Worm (Caenorhabditis elegans) whole organism, L1 larva: ENCODE results near the gene vgln-1.

Experiments
- C04F5.9 ChIP-seq: sonication (generic microtip); optimal IDR thresholded peaks from 2 replicates; lab custom pipeline; 2016; ENCODE audit warnings: missing genetic modification characterization, missing compliant biosample characterization
- C16A3.4 ChIP-seq: fragments of 150-350 bp; optimal IDR thresholded peaks from 2 replicates; lab custom pipeline; 2014; ENCODE audit warnings: missing biosample characterization, missing genetic modification characterization
- F16B12.6 ChIP-seq: fragments of 150-350 bp; optimal IDR thresholded peaks from 2 replicates; lab custom pipeline; 2014; ENCODE audit warnings: missing biosample characterization, missing genetic modification characterization
- Y116A8C.19 ChIP-seq: sonication (generic microtip); optimal IDR thresholded peaks from 2 replicates; lab custom pipeline; 2016; ENCODE audit warnings: missing compliant biosample characterization, missing genetic modification characterization, borderline replicate concordance
- alr-1 ChIP-seq: fragments of 200-800 bp; sonication (Bioruptor generic); optimal IDR thresholded peaks from 2 replicates; lab custom pipeline; 2018; ENCODE audit warnings: borderline replicate concordance, mild to moderate bottlenecking, missing genetic modification characterization, missing compliant biosample characterization
- aly-2 ChIP-seq: fragments of 150-350 bp; optimal IDR thresholded peaks from 2 replicates; lab custom pipeline; 2014; ENCODE audit warnings: missing biosample characterization, missing genetic modification characterization
- ama-1 ChIP-seq: fragments of 150-350 bp; optimal IDR thresholded peaks from 2 replicates; lab custom pipeline; 2014
- blmp-1 ChIP-seq: fragments of 150-350 bp; optimal IDR thresholded peaks from 2 replicates; lab custom pipeline; 2014; ENCODE audit warnings: missing biosample characterization, missing genetic modification characterization
- ceh-63 ChIP-seq: fragments of 200-800 bp; sonication (Bioruptor generic); optimal IDR thresholded peaks from 2 replicates; lab custom pipeline; 2018; ENCODE audit warnings: mild to moderate bottlenecking, missing genetic modification characterization, missing compliant biosample characterization
- ceh-8 ChIP-seq: fragments of 200-800 bp; sonication (Bioruptor generic); optimal IDR thresholded peaks from 2 replicates; lab custom pipeline; 2018; ENCODE audit warnings: mild to moderate bottlenecking, missing genetic modification characterization, moderate library complexity, missing compliant biosample characterization
- ceh-82 ChIP-seq, 3 experiments: fragments of 150-350 bp in 1 of 3; sonication (generic microtip) in 2 of 3; optimal IDR thresholded peaks; 2 replicates each; lab custom pipeline; 2014 to 2017; ENCODE audit warnings: missing biosample characterization in 3 of 3, missing genetic modification characterization in 3 of 3
- ceh-90 ChIP-seq: sonication (generic microtip); optimal IDR thresholded peaks from 2 replicates; lab custom pipeline; 2016; ENCODE audit warnings: missing genetic modification characterization, missing compliant biosample characterization
- dpl-1 ChIP-seq, 3 experiments: fragments of 150-350 bp in 2 of 3; sonication (generic microtip) in 1 of 3; optimal IDR thresholded peaks; 2 replicates each; lab custom pipeline; 2014 to 2017; ENCODE audit warnings: missing biosample characterization in 3 of 3, missing genetic modification characterization in 3 of 3, missing genetic modification reagents in 3 of 3
- efl-1 ChIP-seq, 4 experiments: fragments of 150-350 bp; optimal IDR thresholded peaks in 3 of 4; peaks in 1 of 4; 1 replicate in 1 of 4; 2 replicates in 3 of 4; lab custom pipeline; 2014; ENCODE audit warnings: missing biosample characterization in 2 of 4, missing genetic modification characterization in 2 of 4, missing genetic modification reagents in 2 of 4
- egl-27 ChIP-seq, 2 experiments: fragments of 150-350 bp in 1 of 2; sonication (generic microtip); optimal IDR thresholded peaks; 3 replicates each; lab custom pipeline; 2017 to 2018; ENCODE audit warnings: missing biosample characterization in 2 of 2, missing genetic modification characterization in 2 of 2, missing genetic modification reagents in 2 of 2
- elt-2 ChIP-seq: sonication (generic microtip); optimal IDR thresholded peaks from 2 replicates; lab custom pipeline; 2016; ENCODE audit warnings: missing genetic modification characterization, mild to moderate bottlenecking, inconsistent platforms, missing compliant biosample characterization, missing genetic modification reagents
- fkh-4 ChIP-seq: sonication (generic microtip); optimal IDR thresholded peaks from 2 replicates; lab custom pipeline; 2016; ENCODE audit warnings: missing compliant biosample characterization, missing genetic modification characterization, borderline replicate concordance
- fkh-8 ChIP-seq: sonication (generic microtip); optimal IDR thresholded peaks from 2 replicates; lab custom pipeline; 2016; ENCODE audit warnings: mild to moderate bottlenecking, missing genetic modification characterization, missing compliant biosample characterization
- fos-1 ChIP-seq: fragments of 150-350 bp; optimal IDR thresholded peaks from 2 replicates; lab custom pipeline; 2014; ENCODE audit warnings: missing biosample characterization, missing genetic modification characterization
- hlh-4 ChIP-seq: sonication (generic microtip); optimal IDR thresholded peaks from 2 replicates; lab custom pipeline; 2016; ENCODE audit warnings: mild to moderate bottlenecking, missing genetic modification characterization, missing compliant biosample characterization
- isw-1 ChIP-seq: fragments of 200-800 bp; sonication (Bioruptor generic); IDR thresholded peaks from 2 replicates; pipeline ENCODE4 v1.3.6; 2022; ENCODE audit warnings: missing genetic modification characterization, missing compliant biosample characterization
- jun-1 ChIP-seq: fragments of 150-350 bp; optimal IDR thresholded peaks from 2 replicates; lab custom pipeline; 2014; ENCODE audit warnings: missing biosample characterization, missing genetic modification reagents, missing genetic modification characterization
- lin-14 ChIP-seq: fragments of 200-800 bp; sonication (Bioruptor generic); optimal IDR thresholded peaks from 2 replicates; lab custom pipeline; 2018; ENCODE audit warnings: mild to moderate bottlenecking, missing genetic modification characterization, moderate library complexity, missing compliant biosample characterization
- lin-35 ChIP-seq, 2 experiments: fragments of 150-350 bp; optimal IDR thresholded peaks; 2 replicates each; lab custom pipeline; 2014; ENCODE audit warnings: missing biosample characterization in 2 of 2, missing genetic modification characterization in 2 of 2, missing genetic modification reagents in 2 of 2
- lin-39 ChIP-seq: fragments of 150-350 bp; optimal IDR thresholded peaks from 2 replicates; lab custom pipeline; 2014; ENCODE audit warnings: missing biosample characterization, missing genetic modification reagents, missing genetic modification characterization
- lir-3 ChIP-seq: sonication (generic microtip); optimal IDR thresholded peaks from 2 replicates; lab custom pipeline; 2016; ENCODE audit warnings: mild to moderate bottlenecking, missing genetic modification characterization, moderate library complexity, missing compliant biosample characterization; ENCODE audit not compliant: poor library complexity
- lsy-2 ChIP-seq, 2 experiments: fragments of 150-350 bp; optimal IDR thresholded peaks; 2 replicates each; lab custom pipeline; 2014; ENCODE audit warnings: missing biosample characterization in 2 of 2, missing genetic modification characterization in 2 of 2
- mep-1 ChIP-seq: fragments of 150-350 bp; optimal IDR thresholded peaks from 2 replicates; lab custom pipeline; 2014; ENCODE audit warnings: missing biosample characterization, missing genetic modification characterization
- nhr-11 ChIP-seq: fragments of 150-350 bp; optimal IDR thresholded peaks from 2 replicates; lab custom pipeline; 2014; ENCODE audit warnings: missing biosample characterization, missing genetic modification characterization
- nhr-12 ChIP-seq: sonication (generic microtip); optimal IDR thresholded peaks from 2 replicates; lab custom pipeline; 2017; ENCODE audit warnings: missing biosample characterization, missing genetic modification characterization
- nhr-19 ChIP-seq: fragments of 200-800 bp; sonication (Bioruptor generic); conservative IDR thresholded peaks from 2 replicates; pipeline ENCODE4 v1.3.6; 2022; ENCODE audit warnings: missing genetic modification characterization, missing compliant biosample characterization
- nhr-20 ChIP-seq: sonication (generic microtip); optimal IDR thresholded peaks from 2 replicates; lab custom pipeline; 2016; ENCODE audit warnings: mild to moderate bottlenecking, missing genetic modification characterization, missing compliant biosample characterization
- nhr-47 ChIP-seq: sonication (generic microtip); optimal IDR thresholded peaks from 2 replicates; lab custom pipeline; 2016; ENCODE audit warnings: mild to moderate bottlenecking, missing genetic modification characterization, moderate library complexity, missing compliant biosample characterization
- nhr-76 ChIP-seq: sonication (generic microtip); optimal IDR thresholded peaks from 2 replicates; lab custom pipeline; 2017; ENCODE audit warnings: missing biosample characterization, missing genetic modification characterization
- nhr-84 ChIP-seq: sonication (generic microtip); optimal IDR thresholded peaks from 2 replicates; lab custom pipeline; 2017; ENCODE audit warnings: missing biosample characterization, missing genetic modification characterization
- nhr-90 ChIP-seq: sonication (generic microtip); optimal IDR thresholded peaks from 2 replicates; lab custom pipeline; 2016; ENCODE audit warnings: mild to moderate bottlenecking, missing genetic modification characterization, missing compliant biosample characterization; ENCODE audit not compliant: poor library complexity
- pax-3 ChIP-seq: fragments of 200-800 bp; sonication (Bioruptor generic); optimal IDR thresholded peaks from 2 replicates; lab custom pipeline; 2018; ENCODE audit warnings: mild to moderate bottlenecking, missing genetic modification characterization, moderate library complexity, missing compliant biosample characterization
- skn-1 ChIP-seq: fragments of 150-350 bp; optimal IDR thresholded peaks from 2 replicates; lab custom pipeline; 2014; ENCODE audit warnings: missing biosample characterization, missing genetic modification characterization
- snu-23 ChIP-seq: sonication (generic microtip); optimal IDR thresholded peaks from 2 replicates; lab custom pipeline; 2016; ENCODE audit warnings: missing genetic modification characterization, missing compliant biosample characterization
- sox-4 ChIP-seq: sonication (generic microtip); optimal IDR thresholded peaks from 2 replicates; lab custom pipeline; 2016; ENCODE audit warnings: missing genetic modification characterization, missing compliant biosample characterization
- sptf-1 ChIP-seq: fragments of 150-350 bp; optimal IDR thresholded peaks from 2 replicates; lab custom pipeline; 2014; ENCODE audit warnings: missing biosample characterization, missing genetic modification characterization
- swsn-7 ChIP-seq: sonication (generic microtip); optimal IDR thresholded peaks from 2 replicates; lab custom pipeline; 2016; ENCODE audit warnings: missing genetic modification characterization, missing compliant biosample characterization
- unc-30 ChIP-seq: sonication (generic microtip); optimal IDR thresholded peaks from 2 replicates; lab custom pipeline; 2017; ENCODE audit warnings: missing biosample characterization, missing genetic modification characterization
- unc-62 ChIP-seq: fragments of 150-350 bp; optimal IDR thresholded peaks from 2 replicates; lab custom pipeline; 2014; ENCODE audit warnings: missing biosample characterization, missing genetic modification reagents, missing genetic modification characterization
- unc-98 ChIP-seq: fragments of 200-800 bp; sonication (Bioruptor generic); IDR thresholded peaks from 2 replicates; pipeline ENCODE4 v1.3.6; 2022; ENCODE audit warnings: missing genetic modification characterization, missing compliant biosample characterization
- vab-15 ChIP-seq: sonication (generic microtip); optimal IDR thresholded peaks from 2 replicates; lab custom pipeline; 2017; ENCODE audit warnings: missing genotype, mild to moderate bottlenecking, missing genetic modification characterization, missing compliant biosample characterization
- xbp-1 ChIP-seq: sonication (generic microtip); optimal IDR thresholded peaks from 2 replicates; lab custom pipeline; 2016; ENCODE audit warnings: missing genetic modification characterization, missing compliant biosample characterization
- zag-1 ChIP-seq: fragments of 150-350 bp; optimal IDR thresholded peaks from 2 replicates; lab custom pipeline; 2014; ENCODE audit warnings: missing biosample characterization, missing genetic modification characterization
- ztf-4 ChIP-seq: fragments of 150-350 bp; optimal IDR thresholded peaks from 2 replicates; lab custom pipeline; 2014; ENCODE audit warnings: missing biosample characterization, missing genetic modification characterization

vgln-1 gene

ce11 chrII:9891031-9891689, at the start of gene vgln-1:
TSS of gene vgln-1 (minus strand) at chrII:9891081.
- TF ChIP-seq blmp-1 (tag; lab: Kevin White, UChicago) (peak; percentile 74), lin-14 (peak; percentile 59), efl-1 (optimal IDR thresholded peaks at IDR 0.05; lab: Kevin White, UChicago) (peak; percentile 5 to 23), efl-1 (GFP tag; optimal IDR thresholded peaks at IDR 0.05 in 1 of 2; lab: Kevin White, UChicago) (peak in 1 of 2 experiments; percentile 77), nhr-12 (tag; lab: Kevin White, UChicago) (no peak), lsy-2 (tag; optimal IDR thresholded peaks at IDR 0.05; lab: Kevin White, UChicago) (peak in 1 of 2 experiments; percentile 39), unc-30 (tag; lab: Kevin White, UChicago) (no peak)

ce11 chrII:9940430-9940829, 49.5 kb upstream of the vgln-1 start, which contains the start of gene ufd-3:
TSS of gene ufd-3 (plus strand) at chrII:9940753.
- TF ChIP-seq pax-3 (tag; lab: Kevin White, UChicago), result peak; percentile 90
- TF ChIP-seq fkh-4 (tag; lab: Kevin White, UChicago), result peak; percentile 90
- no peak for TF ChIP-seq egl-27 (tag; optimal IDR thresholded peaks at IDR 0.05; lab: Kevin White, UChicago)
- TF ChIP-seq nhr-19 (GFP tag; lab: Robert Waterston, UW), result peak; percentile 88
- peak; percentile 28 for TF ChIP-seq nhr-12 (tag; lab: Kevin White, UChicago)
- peak; percentile 73 for TF ChIP-seq lin-39 (tag; lab: Kevin White, UChicago)
- peak; percentile 73 for TF ChIP-seq fos-1 (tag; lab: Kevin White, UChicago)
- peak; percentile 89 for TF ChIP-seq nhr-11 (tag; lab: Kevin White, UChicago)
- no peak for TF ChIP-seq nhr-84 (tag; lab: Kevin White, UChicago)
- TF ChIP-seq lin-35 (GFP tag; optimal IDR thresholded peaks at IDR 0.05; lab: Kevin White, UChicago), result peak; percentile 99
- peak; percentile 95 to 98 (median 97) for TF ChIP-seq dpl-1 (GFP tag; optimal IDR thresholded peaks at IDR 0.05; lab: Kevin White, UChicago)
- peak; percentile 93 for TF ChIP-seq nhr-20 (tag; lab: Kevin White, UChicago)
- TF ChIP-seq swsn-7 (tag; lab: Kevin White, UChicago), result peak; percentile 91
- peak; percentile 93 for TF ChIP-seq nhr-90
- peak; percentile 63 for TF ChIP-seq hlh-4 (tag; lab: Kevin White, UChicago)
- no peak for TF ChIP-seq sptf-1 (tag; lab: Kevin White, UChicago)
- TF ChIP-seq ztf-4 (tag; lab: Kevin White, UChicago), result peak; percentile 47
- TF ChIP-seq ceh-63 (GFP tag; lab: Kevin White, UChicago), result no peak
- TF ChIP-seq aly-2 (tag; lab: Kevin White, UChicago), result peak; percentile 37
- TF ChIP-seq unc-98 (GFP tag; lab: Robert Waterston, UW), result peak; percentile 86
- peak; percentile 93 for TF ChIP-seq C16A3.4 (tag; lab: Kevin White, UChicago)
- TF ChIP-seq ceh-90 (tag; lab: Kevin White, UChicago), result peak; percentile 92
- TF ChIP-seq lir-3 (tag; lab: Kevin White, UChicago), result peak; percentile 97
- TF ChIP-seq Y116A8C.19 (tag; lab: Kevin White, UChicago), result peak; percentile 80
- TF ChIP-seq mep-1 (tag; lab: Kevin White, UChicago), result peak; percentile 95
- peak; percentile 61 for TF ChIP-seq ceh-8 (GFP tag; lab: Kevin White, UChicago)
- peak; percentile 92 for TF ChIP-seq xbp-1 (tag; lab: Kevin White, UChicago)
- no peak for TF ChIP-seq nhr-76 (tag; lab: Kevin White, UChicago)
- TF ChIP-seq nhr-47 (tag; lab: Kevin White, UChicago), result peak; percentile 93
- TF ChIP-seq fkh-8 (tag; lab: Kevin White, UChicago), result peak; percentile 86
- TF ChIP-seq zag-1 (tag; lab: Kevin White, UChicago), result peak; percentile 15
- no peak for TF ChIP-seq unc-30 (tag; lab: Kevin White, UChicago)
- peak; percentile 15 for TF ChIP-seq ama-1 (lab: Kevin White, UChicago)
- peak; percentile 99 for TF ChIP-seq skn-1 (tag; lab: Kevin White, UChicago)
- peak; percentile 92 for TF ChIP-seq snu-23 (GFP tag; lab: Kevin White, UChicago)
- no peak for TF ChIP-seq unc-62
- peak; percentile 83 to 92 (median 88) for TF ChIP-seq ceh-82 (tag; optimal IDR thresholded peaks at IDR 0.05; lab: Kevin White, UChicago)
- peak; percentile 85 for TF ChIP-seq C04F5.9
- TF ChIP-seq elt-2, result peak; percentile 55
- TF ChIP-seq alr-1, result no peak
- TF ChIP-seq F16B12.6 (tag; lab: Kevin White, UChicago), result peak; percentile 59
- TF ChIP-seq sox-4 (tag; lab: Kevin White, UChicago), result peak; percentile 92
- peak; percentile 68 for TF ChIP-seq jun-1 (tag; lab: Kevin White, UChicago)
- TF ChIP-seq vab-15, result peak; percentile 85
- TF ChIP-seq isw-1 (GFP tag; lab: Robert Waterston, UW), result peak; percentile 83
